Worm (Caenorhabditis elegans) whole organism, early embryonic: ENCODE results near the gene ZK180.6.

Experiments
- ama-1 ChIP-seq: fragments of 150-350 bp; optimal IDR thresholded peaks from 2 replicates; lab custom pipeline; 2014
- ceh-13 ChIP-seq: fragments of 200-800 bp; sonication (Bioruptor generic); optimal IDR thresholded peaks from 2 replicates; lab custom pipeline; 2018; ENCODE audit warnings: mild to moderate bottlenecking, missing genetic modification characterization, missing compliant biosample characterization
- ets-7 ChIP-seq: sonication (generic microtip); optimal IDR thresholded peaks from 2 replicates; lab custom pipeline; 2016; ENCODE audit warnings: missing genotype, missing genetic modification characterization, missing compliant biosample characterization
- hmbx-1 ChIP-seq: sonication (generic microtip); optimal IDR thresholded peaks from 2 replicates; lab custom pipeline; 2016; ENCODE audit warnings: mild to moderate bottlenecking, missing genetic modification characterization, missing compliant biosample characterization
- hmg-4 ChIP-seq: fragments of 200-800 bp; sonication (Bioruptor generic); optimal IDR thresholded peaks from 2 replicates; lab custom pipeline; 2018; ENCODE audit warnings: mild to moderate bottlenecking, missing genetic modification characterization, missing compliant biosample characterization
- scrt-1 ChIP-seq: fragments of 200-800 bp; sonication (Bioruptor generic); IDR thresholded peaks from 2 replicates; pipeline ENCODE4 v1.3.6; 2022; ENCODE audit warnings: missing genetic modification characterization, missing compliant biosample characterization
- tbx-11 ChIP-seq: fragments of 200-800 bp; sonication (Bioruptor generic); IDR thresholded peaks from 2 replicates; pipeline ENCODE4 v1.3.6; 2022; ENCODE audit warnings: missing genetic modification characterization, missing compliant biosample characterization
- tbx-37 ChIP-seq: fragments of 200-800 bp; sonication (Bioruptor generic); conservative IDR thresholded peaks from 2 replicates; pipeline ENCODE4 v1.3.6; 2022; ENCODE audit warnings: missing genetic modification reagents, missing genetic modification characterization, missing compliant biosample characterization

The ZK180.6 gene

ce11 chrIV:4470885-4471772 is 53.7 kb downstream of the ZK180.6 start:
- TF ChIP-seq tbx-37 (GFP tag; lab: Robert Waterston, UW) (no peak), hmg-4 (GFP tag; lab: Kevin White, UChicago) (no peak), scrt-1 (GFP tag; lab: Robert Waterston, UW) (no peak), ets-7 (no peak), hmbx-1 (tag; lab: Kevin White, UChicago) (no peak), tbx-11 (GFP tag; lab: Robert Waterston, UW) (no peak), ceh-13 (no peak), ama-1 (lab: Kevin White, UChicago) (no peak)
